Worm (Caenorhabditis elegans) whole organism, midembryonic: Measurements from ENCODE around the gene bus-1.

Experiments
- T22C8.4 ChIP-seq: fragments of 200-800 bp; sonication (Bioruptor generic); IDR thresholded peaks from 2 replicates; pipeline ENCODE4 v1.3.6; 2022; ENCODE audit warnings: missing genetic modification characterization, missing compliant biosample characterization
- cog-1 ChIP-seq: sonication (generic microtip); optimal IDR thresholded peaks from 2 replicates; lab custom pipeline; 2016; ENCODE audit warnings: missing genetic modification characterization, missing compliant biosample characterization
- flt-1 ChIP-seq: fragments of 200-800 bp; sonication (Bioruptor generic); IDR thresholded peaks from 2 replicates; pipeline ENCODE4 v1.3.6; 2022; ENCODE audit warnings: missing genetic modification characterization, missing compliant biosample characterization
- klf-2 ChIP-seq: fragments of 200-800 bp; sonication (Bioruptor generic); conservative IDR thresholded peaks from 2 replicates; pipeline ENCODE4 v1.3.6; 2022; ENCODE audit warnings: missing genetic modification reagents, missing genetic modification characterization, missing compliant biosample characterization
- med-1 ChIP-seq: sonication (generic microtip); optimal IDR thresholded peaks from 2 replicates; lab custom pipeline; 2017; ENCODE audit warnings: missing genetic modification characterization, mild to moderate bottlenecking, missing compliant biosample characterization, antibody characterized with exemption, missing genetic modification reagents; ENCODE audit not compliant: insufficient read depth
- ref-1 ChIP-seq: fragments of 200-800 bp; sonication (Bioruptor generic); conservative IDR thresholded peaks from 2 replicates; pipeline ENCODE4 v1.3.6; 2022; ENCODE audit warnings: missing genetic modification reagents, missing genetic modification characterization, missing compliant biosample characterization
- tab-1 ChIP-seq: fragments of 200-800 bp; sonication (Bioruptor generic); IDR thresholded peaks from 2 replicates; pipeline ENCODE4 v1.3.6; 2022; ENCODE audit warnings: missing genetic modification characterization, missing compliant biosample characterization
- ztf-23 ChIP-seq: fragments of 200-800 bp; sonication (Bioruptor generic); IDR thresholded peaks from 2 replicates; pipeline ENCODE4 v1.3.6; 2022; ENCODE audit warnings: missing genetic modification reagents, missing genetic modification characterization, missing compliant biosample characterization
- ztf-29 ChIP-seq: fragments of 200-800 bp; sonication (Bioruptor generic); IDR thresholded peaks from 2 replicates; pipeline ENCODE4 v1.3.6; 2022; ENCODE audit warnings: missing genetic modification reagents, missing genetic modification characterization, missing compliant biosample characterization

The bus-1 gene

ce11 chrV:9035685-9036084 is 11.1 kb upstream of the bus-1 start, which contains the start of gene srsx-34:
TSS of gene srsx-34 (plus strand) at chrV:9035985.
- TF ChIP-seq ztf-29 (GFP tag; lab: Robert Waterston, UW): no peak
- no peak for TF ChIP-seq cog-1 (tag; lab: Kevin White, UChicago)

ce11 chrV:9033267-9033666 is 8.7 kb upstream of the bus-1 start, which contains the start of gene C25E10.4:
TSS of gene C25E10.4 (plus strand) at chrV:9033567.
- TF ChIP-seq ztf-23: no peak
- no peak for TF ChIP-seq tab-1 (GFP tag; lab: Robert Waterston, UW)
- TF ChIP-seq klf-2 (GFP tag; lab: Robert Waterston, UW): no peak
- TF ChIP-seq med-1: no peak
- no peak for TF ChIP-seq T22C8.4 (GFP tag; lab: Robert Waterston, UW)
- no peak for TF ChIP-seq ref-1 (GFP tag; lab: Robert Waterston, UW)
- TF ChIP-seq flt-1 (GFP tag; lab: Robert Waterston, UW): no peak
- no peak for TF ChIP-seq ztf-29 (GFP tag; lab: Robert Waterston, UW)
- no peak for TF ChIP-seq cog-1 (tag; lab: Kevin White, UChicago)

ce11 chrV:9030248-9030647 is 5.6 kb upstream of the bus-1 start, which contains the start of gene C25E10.5:
TSS of gene C25E10.5 (plus strand) at chrV:9030548.
- TF ChIP-seq ztf-23 (no peak), klf-2 (GFP tag; lab: Robert Waterston, UW) (no peak), flt-1 (GFP tag; lab: Robert Waterston, UW) (no peak), T22C8.4 (GFP tag; lab: Robert Waterston, UW) (no peak), cog-1 (tag; lab: Kevin White, UChicago) (no peak), ref-1 (GFP tag; lab: Robert Waterston, UW) (no peak), med-1 (no peak), ztf-29 (GFP tag; lab: Robert Waterston, UW) (no peak), tab-1 (GFP tag; lab: Robert Waterston, UW) (no peak)

- TF ChIP-seq klf-2 (GFP tag; lab: Robert Waterston, UW) (no peak), ztf-29 (GFP tag; lab: Robert Waterston, UW) (no peak), flt-1 (GFP tag; lab: Robert Waterston, UW) (no peak), cog-1 (tag; lab: Kevin White, UChicago) (no peak)
Measured at ce11 chrV:9022078-9022477, 2.5 kb downstream of the bus-1 start, which contains the start of gene oac-41. TSS of gene oac-41 (minus strand) at chrV:9022178.

- TF ChIP-seq flt-1 (GFP tag; lab: Robert Waterston, UW): no peak
- TF ChIP-seq ztf-23: no peak
- no peak for TF ChIP-seq ztf-29 (GFP tag; lab: Robert Waterston, UW)
- TF ChIP-seq ref-1 (GFP tag; lab: Robert Waterston, UW): no peak
- TF ChIP-seq tab-1 (GFP tag; lab: Robert Waterston, UW): no peak
- no peak for TF ChIP-seq cog-1 (tag; lab: Kevin White, UChicago)
- no peak for TF ChIP-seq klf-2 (GFP tag; lab: Robert Waterston, UW)
- no peak for TF ChIP-seq med-1
- no peak for TF ChIP-seq T22C8.4 (GFP tag; lab: Robert Waterston, UW)
Measured at ce11 chrV:9018871-9019270, 5.7 kb downstream of the bus-1 start.

- no peak for TF ChIP-seq tab-1 (GFP tag; lab: Robert Waterston, UW)
- TF ChIP-seq flt-1 (GFP tag; lab: Robert Waterston, UW): no peak
- TF ChIP-seq cog-1 (tag; lab: Kevin White, UChicago): no peak
- TF ChIP-seq med-1: no peak
- TF ChIP-seq ref-1 (GFP tag; lab: Robert Waterston, UW): no peak
- TF ChIP-seq ztf-23: no peak
- TF ChIP-seq T22C8.4 (GFP tag; lab: Robert Waterston, UW): no peak
Measured at ce11 chrV:9016479-9016878, 8.1 kb downstream of the bus-1 start, which contains the start of gene oac-40. TSS of gene oac-40 (plus strand) at chrV:9016779.

- TF ChIP-seq ref-1 (GFP tag; lab: Robert Waterston, UW) (no peak), flt-1 (GFP tag; lab: Robert Waterston, UW) (no peak), med-1 (no peak), ztf-23 (no peak), ztf-29 (GFP tag; lab: Robert Waterston, UW) (no peak), klf-2 (GFP tag; lab: Robert Waterston, UW) (no peak), cog-1 (tag; lab: Kevin White, UChicago) (no peak), tab-1 (GFP tag; lab: Robert Waterston, UW) (no peak), T22C8.4 (GFP tag; lab: Robert Waterston, UW) (no peak)
Measured at ce11 chrV:9015540-9015939, 9.1 kb downstream of the bus-1 start, which contains the start of gene srt-18. TSS of gene srt-18 (minus strand) at chrV:9015640.

- TF ChIP-seq T22C8.4 (GFP tag; lab: Robert Waterston, UW) (no peak), klf-2 (GFP tag; lab: Robert Waterston, UW) (no peak), ztf-29 (GFP tag; lab: Robert Waterston, UW) (no peak), ztf-23 (no peak), ref-1 (GFP tag; lab: Robert Waterston, UW) (no peak), flt-1 (GFP tag; lab: Robert Waterston, UW) (no peak), tab-1 (GFP tag; lab: Robert Waterston, UW) (no peak), cog-1 (tag; lab: Kevin White, UChicago) (no peak), med-1 (no peak)
Measured at ce11 chrV:9013765-9014164, 10.8 kb downstream of the bus-1 start, which contains the start of gene srh-201. TSS of gene srh-201 (minus strand) at chrV:9013865.

ce11 chrV:9009175-9009574 is 15.4 kb downstream of the bus-1 start, which contains the start of gene srx-2:
TSS of gene srx-2 (plus strand) at chrV:9009475.
- TF ChIP-seq med-1: no peak

ce11 chrV:9005243-9005642 is 19.4 kb downstream of the bus-1 start, which contains the start of gene srx-3:
TSS of gene srx-3 (plus strand) at chrV:9005543.
- no peak for TF ChIP-seq med-1
- no peak for TF ChIP-seq T22C8.4 (GFP tag; lab: Robert Waterston, UW)
- TF ChIP-seq flt-1 (GFP tag; lab: Robert Waterston, UW): no peak
- TF ChIP-seq klf-2 (GFP tag; lab: Robert Waterston, UW): no peak
- no peak for TF ChIP-seq tab-1 (GFP tag; lab: Robert Waterston, UW)
